Worm (Caenorhabditis elegans) whole organism, L3 larva: Measurements from ENCODE around the gene let-721.

Experiments used
- R02D3.7 ChIP-seq: fragments of 150-350 bp; optimal IDR thresholded peaks from 2 replicates; lab custom pipeline; 2014; ENCODE audit warnings: missing biosample characterization, missing genetic modification characterization
- aly-2 ChIP-seq: fragments of 150-350 bp; optimal IDR thresholded peaks from 2 replicates; lab custom pipeline; 2014; ENCODE audit warnings: missing biosample characterization, missing genetic modification characterization
- ama-1 ChIP-seq: fragments of 150-350 bp; optimal IDR thresholded peaks from 2 replicates; lab custom pipeline; 2018
- ceh-16 ChIP-seq: sonication (generic microtip); optimal IDR thresholded peaks from 2 replicates; lab custom pipeline; 2017; ENCODE audit warnings: missing biosample characterization, missing genetic modification characterization
- ceh-28 ChIP-seq: fragments of 150-350 bp; optimal IDR thresholded peaks from 2 replicates; lab custom pipeline; 2014; ENCODE audit warnings: missing biosample characterization, missing genetic modification reagents, missing genetic modification characterization
- ceh-82 ChIP-seq: fragments of 150-350 bp; optimal IDR thresholded peaks from 2 replicates; lab custom pipeline; 2014; ENCODE audit warnings: missing biosample characterization, missing genetic modification characterization
- daf-12 ChIP-seq: fragments of 150-350 bp; optimal IDR thresholded peaks from 2 replicates; lab custom pipeline; 2014; ENCODE audit warnings: missing biosample characterization, missing genetic modification reagents, missing genetic modification characterization
- egl-27 ChIP-seq: sonication (generic microtip); optimal IDR thresholded peaks from 4 replicates; lab custom pipeline; 2017; ENCODE audit warnings: missing biosample characterization, missing genetic modification reagents, missing genetic modification characterization
- elt-1 ChIP-seq: fragments of 150-350 bp; optimal IDR thresholded peaks from 2 replicates; lab custom pipeline; 2014; ENCODE audit warnings: missing biosample characterization, missing genetic modification characterization
- elt-2 ChIP-seq: sonication (generic microtip); optimal IDR thresholded peaks from 2 replicates; lab custom pipeline; 2016; ENCODE audit warnings: missing genetic modification reagents, mild to moderate bottlenecking, missing genetic modification characterization, missing compliant biosample characterization
- elt-3 ChIP-seq, 3 experiments: fragments of 150-350 bp in 1 of 3; sonication (generic microtip) in 2 of 3; optimal IDR thresholded peaks; 2 replicates in 2 of 3; 4 replicates in 1 of 3; lab custom pipeline; 2014 to 2017; ENCODE audit warnings: missing biosample characterization in 3 of 3, missing genetic modification characterization in 3 of 3
- eor-1 ChIP-seq, 2 experiments: fragments of 150-350 bp; optimal IDR thresholded peaks; 2 replicates each; lab custom pipeline; 2014 to 2018; ENCODE audit warnings: missing biosample characterization in 2 of 2, missing genetic modification characterization in 2 of 2
- fkh-10 ChIP-seq: sonication (generic microtip); optimal IDR thresholded peaks from 2 replicates; lab custom pipeline; 2017; ENCODE audit warnings: missing biosample characterization, missing genetic modification reagents, missing genetic modification characterization
- fkh-2 ChIP-seq: fragments of 150-350 bp; optimal IDR thresholded peaks from 2 replicates; lab custom pipeline; 2014; ENCODE audit warnings: missing biosample characterization, missing genetic modification reagents, missing genetic modification characterization
- hmg-11 ChIP-seq: sonication (generic microtip); optimal IDR thresholded peaks from 2 replicates; lab custom pipeline; 2016; ENCODE audit warnings: missing genetic modification characterization, missing compliant biosample characterization
- jun-1 ChIP-seq: fragments of 150-350 bp; optimal IDR thresholded peaks from 2 replicates; lab custom pipeline; 2014; ENCODE audit warnings: missing biosample characterization, missing genetic modification reagents, missing genetic modification characterization
- lin-15B ChIP-seq: fragments of 150-350 bp; optimal IDR thresholded peaks from 2 replicates; lab custom pipeline; 2014; ENCODE audit warnings: missing biosample characterization, missing genetic modification characterization
- lin-39 ChIP-seq: fragments of 150-350 bp; optimal IDR thresholded peaks from 2 replicates; lab custom pipeline; 2018; ENCODE audit warnings: missing biosample characterization, missing genetic modification reagents, missing genetic modification characterization
- lsy-12 ChIP-seq: sonication (generic microtip); optimal IDR thresholded peaks from 2 replicates; lab custom pipeline; 2016; ENCODE audit warnings: mild to moderate bottlenecking, missing genetic modification characterization, missing compliant biosample characterization
- mdl-1 ChIP-seq: fragments of 150-350 bp; optimal IDR thresholded peaks from 2 replicates; lab custom pipeline; 2014; ENCODE audit warnings: missing biosample characterization, missing genetic modification characterization
- nfya-1 ChIP-seq: sonication (generic microtip); optimal IDR thresholded peaks from 2 replicates; lab custom pipeline; 2017; ENCODE audit warnings: missing genetic modification characterization, mild to moderate bottlenecking, missing compliant biosample characterization, antibody characterized with exemption, moderate library complexity; ENCODE audit not compliant: insufficient read depth
- nhr-11 ChIP-seq: fragments of 150-350 bp; optimal IDR thresholded peaks from 2 replicates; lab custom pipeline; 2014; ENCODE audit warnings: missing biosample characterization, missing genetic modification characterization
- nhr-12 ChIP-seq: fragments of 150-350 bp; optimal IDR thresholded peaks from 2 replicates; lab custom pipeline; 2014; ENCODE audit warnings: missing biosample characterization, missing genetic modification characterization
- nhr-23 ChIP-seq: fragments of 150-350 bp; optimal IDR thresholded peaks from 2 replicates; lab custom pipeline; 2014; ENCODE audit warnings: missing biosample characterization, missing genetic modification reagents, missing genetic modification characterization
- nhr-25 ChIP-seq: sonication (generic microtip); optimal IDR thresholded peaks from 2 replicates; lab custom pipeline; 2017; ENCODE audit warnings: missing biosample characterization, missing genetic modification characterization
- nhr-28 ChIP-seq: fragments of 150-350 bp; optimal IDR thresholded peaks from 2 replicates; lab custom pipeline; 2014; ENCODE audit warnings: missing biosample characterization, missing genetic modification characterization
- nhr-43 ChIP-seq: sonication (generic microtip); optimal IDR thresholded peaks from 2 replicates; lab custom pipeline; 2016; ENCODE audit warnings: mild to moderate bottlenecking, missing genetic modification characterization, missing compliant biosample characterization; ENCODE audit not compliant: poor library complexity, severe bottlenecking
- nhr-67 ChIP-seq: fragments of 150-350 bp; optimal IDR thresholded peaks from 2 replicates; lab custom pipeline; 2014; ENCODE audit warnings: missing biosample characterization, missing genetic modification characterization
- nhr-77 ChIP-seq: fragments of 150-350 bp; optimal IDR thresholded peaks from 2 replicates; lab custom pipeline; 2014; ENCODE audit warnings: missing biosample characterization, missing genetic modification characterization
- pha-4 ChIP-seq: fragments of 150-350 bp; optimal IDR thresholded peaks from 2 replicates; lab custom pipeline; 2014; ENCODE audit warnings: missing biosample characterization, missing genetic modification reagents, missing genetic modification characterization
- pqm-1 ChIP-seq: fragments of 150-350 bp; optimal IDR thresholded peaks from 2 replicates; lab custom pipeline; 2017; ENCODE audit warnings: missing biosample characterization, missing genetic modification characterization, inconsistent platforms
- skn-1 ChIP-seq: fragments of 150-350 bp; optimal IDR thresholded peaks from 2 replicates; lab custom pipeline; 2014; ENCODE audit warnings: missing biosample characterization, missing genetic modification characterization
- snpc-4 ChIP-seq: fragments of 150-350 bp; optimal IDR thresholded peaks from 2 replicates; lab custom pipeline; 2014; ENCODE audit warnings: missing biosample characterization, missing genetic modification characterization
- tbx-2 ChIP-seq: sonication (generic microtip); optimal IDR thresholded peaks from 2 replicates; lab custom pipeline; 2016; ENCODE audit warnings: mild to moderate bottlenecking, missing genetic modification characterization, missing compliant biosample characterization
- unc-39 ChIP-seq: sonication (generic microtip); optimal IDR thresholded peaks from 4 replicates; lab custom pipeline; 2017; ENCODE audit warnings: missing biosample characterization, missing genetic modification characterization
- unc-62 ChIP-seq: fragments of 150-350 bp; sonication (generic microtip); optimal IDR thresholded peaks from 4 replicates; lab custom pipeline; 2014; ENCODE audit warnings: missing biosample characterization, missing genetic modification reagents, missing genetic modification characterization
- zag-1 ChIP-seq: fragments of 150-350 bp; optimal IDR thresholded peaks from 2 replicates; lab custom pipeline; 2014; ENCODE audit warnings: missing biosample characterization, missing genetic modification characterization
- ztf-4 ChIP-seq: fragments of 150-350 bp; optimal IDR thresholded peaks from 2 replicates; lab custom pipeline; 2014; ENCODE audit warnings: missing biosample characterization, missing genetic modification characterization

let-721 gene

ce11 chrIII:6421973-6422511, 24.7 kb downstream of the let-721 start:
- TF ChIP-seq nhr-67 (no peak), elt-3 (tag; optimal IDR thresholded peaks at IDR 0.05; lab: Kevin White, UChicago) (peak in 1 of 3 experiments; percentile 3), pha-4 (tag; lab: Kevin White, UChicago) (peak; percentile 19), fkh-10 (GFP tag; lab: Kevin White, UChicago) (no peak), elt-2 (tag; lab: Kevin White, UChicago) (peak; percentile 91), mdl-1 (tag; lab: Kevin White, UChicago) (peak; percentile 47), nhr-43 (tag; lab: Kevin White, UChicago) (peak; percentile 72), tbx-2 (tag; lab: Kevin White, UChicago) (no peak), pqm-1 (peak; percentile 89), eor-1 (tag; optimal IDR thresholded peaks at IDR 0.05; lab: Kevin White, UChicago) (no peak)
- TF ChIP-seq, all 47 proteins: peak for 6

ce11 chrIII:6421473-6421872, 25.2 kb downstream of the let-721 start:
- no peak for TF ChIP-seq ceh-16 (tag; lab: Kevin White, UChicago)
- TF ChIP-seq nhr-23 (tag; lab: Kevin White, UChicago), result no peak
- TF ChIP-seq hmg-11, result no peak
- TF ChIP-seq elt-1 (tag; lab: Kevin White, UChicago), result no peak
- TF ChIP-seq egl-27 (tag; lab: Kevin White, UChicago), result no peak

ce11 chrIII:6420995-6421404, 25.7 kb downstream of the let-721 start:
- TF ChIP-seq snpc-4 (peak; percentile 35), nhr-67 (no peak), nhr-11 (tag; lab: Kevin White, UChicago) (peak; percentile 30), zag-1 (tag; lab: Kevin White, UChicago) (no peak), unc-62 (GFP tag; lab: Kevin White, UChicago) (peak; percentile 53), skn-1 (peak; percentile 76), fkh-10 (GFP tag; lab: Kevin White, UChicago) (no peak), eor-1 (tag; optimal IDR thresholded peaks at IDR 0.05; lab: Kevin White, UChicago) (peak in 1 of 2 experiments; percentile 21), ztf-4 (tag; lab: Kevin White, UChicago) (no peak), fkh-2 (tag; lab: Kevin White, UChicago) (no peak), lin-15B (tag; lab: Kevin White, UChicago) (peak; percentile 50), tbx-2 (tag; lab: Kevin White, UChicago) (peak; percentile 79), ama-1 (lab: Kevin White, UChicago) (peak; percentile 75), ceh-28 (tag; lab: Kevin White, UChicago) (peak; percentile 68), egl-27 (tag; lab: Kevin White, UChicago) (peak; percentile 63), jun-1 (peak; percentile 88), mdl-1 (tag; lab: Kevin White, UChicago) (peak; percentile 95), nhr-43 (tag; lab: Kevin White, UChicago) (peak; percentile 96), R02D3.7 (tag; lab: Kevin White, UChicago) (peak; percentile 65), nhr-77 (tag; lab: Kevin White, UChicago) (peak; percentile 30), pha-4 (tag; lab: Kevin White, UChicago) (peak; percentile 60), aly-2 (tag; lab: Kevin White, UChicago) (no peak), elt-2 (tag; lab: Kevin White, UChicago) (peak; percentile 92), hmg-11 (peak; percentile 66), pqm-1 (peak; percentile 67), ceh-82 (tag; lab: Kevin White, UChicago) (peak; percentile 22), nhr-23 (tag; lab: Kevin White, UChicago) (peak; percentile 97), nhr-28 (tag; lab: Kevin White, UChicago) (no peak), elt-1 (tag; lab: Kevin White, UChicago) (peak; percentile 9), nhr-12 (tag; lab: Kevin White, UChicago) (no peak), nhr-25 (tag; lab: Kevin White, UChicago) (peak; percentile 92), lsy-12 (tag; lab: Kevin White, UChicago) (peak; percentile 88), unc-39 (tag; lab: Kevin White, UChicago) (no peak), nfya-1 (peak; percentile 78), daf-12 (tag; lab: Kevin White, UChicago) (no peak), ceh-16 (tag; lab: Kevin White, UChicago) (no peak), lin-39 (peak; percentile 79), elt-3 (tag; optimal IDR thresholded peaks at IDR 0.05; lab: Kevin White, UChicago) (peak in 2 of 3 experiments; percentile 19 to 34)
